Worm (Caenorhabditis elegans) whole organism, young adult: ENCODE measurements around the gene C14E2.3.

ENCODE experiments used
- B0019.2 ChIP-seq: fragments of 200-800 bp; sonication (Bioruptor generic); conservative IDR thresholded peaks from 2 replicates; pipeline ENCODE4 v1.3.6; 2022; ENCODE audit warnings: missing genetic modification reagents, missing genetic modification characterization, missing compliant biosample characterization
- B0035.1 ChIP-seq: sonication (generic microtip); optimal IDR thresholded peaks from 2 replicates; lab custom pipeline; 2016; ENCODE audit warnings: missing genetic modification characterization, mild to moderate bottlenecking, missing compliant biosample characterization, missing genotype, missing genetic modification reagents
- B0261.1 ChIP-seq: sonication (generic microtip); optimal IDR thresholded peaks from 2 replicates; lab custom pipeline; 2016; ENCODE audit warnings: mild to moderate bottlenecking, missing genetic modification characterization, moderate library complexity, missing compliant biosample characterization
- C06A6.2 ChIP-seq: fragments of 200-800 bp; sonication (Bioruptor generic); conservative IDR thresholded peaks from 2 replicates; pipeline ENCODE4 v1.3.6; 2022; ENCODE audit warnings: missing genetic modification characterization, missing compliant biosample characterization
- D2030.7 ChIP-seq: fragments of 200-800 bp; sonication (Bioruptor generic); IDR thresholded peaks from 2 replicates; pipeline ENCODE4 v1.3.6; 2022; ENCODE audit warnings: missing genetic modification reagents, missing genetic modification characterization, missing compliant biosample characterization
- F10E7.11 ChIP-seq: sonication (generic microtip); optimal IDR thresholded peaks from 2 replicates; lab custom pipeline; 2017; ENCODE audit warnings: mild to moderate bottlenecking, missing genetic modification characterization, moderate library complexity, missing compliant biosample characterization
- F22D6.2 ChIP-seq: sonication (generic microtip); optimal IDR thresholded peaks from 2 replicates; lab custom pipeline; 2016; ENCODE audit warnings: mild to moderate bottlenecking, missing genetic modification characterization, missing compliant biosample characterization
- F55B11.4 ChIP-seq: sonication (generic microtip); optimal IDR thresholded peaks from 2 replicates; lab custom pipeline; 2016; ENCODE audit warnings: missing compliant biosample characterization, missing genetic modification characterization, borderline replicate concordance; ENCODE audit not compliant: insufficient read depth
- T07F8.4 ChIP-seq: sonication (generic microtip); optimal IDR thresholded peaks from 2 replicates; lab custom pipeline; 2016; ENCODE audit warnings: mild to moderate bottlenecking, missing genetic modification characterization, moderate library complexity, missing compliant biosample characterization
- Y53F4B.3 ChIP-seq: fragments of 200-800 bp; sonication (Bioruptor generic); IDR thresholded peaks from 2 replicates; pipeline ENCODE4 v1.3.6; 2022; ENCODE audit warnings: missing genetic modification reagents, missing genetic modification characterization, missing compliant biosample characterization
- Y53G8AR.9 ChIP-seq: fragments of 200-800 bp; sonication (Bioruptor generic); conservative IDR thresholded peaks from 2 replicates; pipeline ENCODE4 v1.3.6; 2022; ENCODE audit warnings: missing genetic modification reagents, missing genetic modification characterization, missing compliant biosample characterization
- Y56A3A.18 ChIP-seq: fragments of 200-800 bp; sonication (Bioruptor generic); IDR thresholded peaks from 2 replicates; pipeline ENCODE4 v1.3.6; 2022; ENCODE audit warnings: missing genetic modification reagents, missing genetic modification characterization, missing compliant biosample characterization
- akir-1 ChIP-seq: fragments of 200-800 bp; sonication (Bioruptor generic); optimal IDR thresholded peaks from 2 replicates; lab custom pipeline; 2018; ENCODE audit warnings: mild to moderate bottlenecking, missing genetic modification characterization, moderate library complexity, missing compliant biosample characterization
- aptf-2 ChIP-seq: fragments of 200-800 bp; sonication (Bioruptor generic); conservative IDR thresholded peaks from 2 replicates; pipeline ENCODE4 v1.3.6; 2022; ENCODE audit warnings: missing genetic modification reagents, missing genetic modification characterization, missing compliant biosample characterization
- aptf-3 ChIP-seq: fragments of 200-800 bp; sonication (Bioruptor generic); IDR thresholded peaks from 2 replicates; pipeline ENCODE4 v1.3.6; 2022; ENCODE audit warnings: missing genetic modification characterization, missing compliant biosample characterization
- athp-1 ChIP-seq: sonication (generic microtip); optimal IDR thresholded peaks from 2 replicates; lab custom pipeline; 2017; ENCODE audit warnings: mild to moderate bottlenecking, missing genetic modification characterization, missing compliant biosample characterization
- ccch-3 ChIP-seq: fragments of 200-800 bp; sonication (Bioruptor generic); optimal IDR thresholded peaks from 2 replicates; lab custom pipeline; 2018; ENCODE audit warnings: mild to moderate bottlenecking, missing genetic modification characterization, missing compliant biosample characterization
- cebp-2 ChIP-seq: fragments of 200-800 bp; sonication (Bioruptor generic); IDR thresholded peaks from 2 replicates; pipeline ENCODE4 v1.3.6; 2022; ENCODE audit warnings: missing genetic modification characterization, missing compliant biosample characterization
- ceh-40 ChIP-seq: fragments of 200-800 bp; sonication (Bioruptor generic); IDR thresholded peaks from 2 replicates; pipeline ENCODE4 v1.3.6; 2022; ENCODE audit warnings: missing genetic modification characterization, missing compliant biosample characterization
- ceh-79 ChIP-seq: sonication (generic microtip); optimal IDR thresholded peaks from 2 replicates; lab custom pipeline; 2017; ENCODE audit warnings: mild to moderate bottlenecking, missing genetic modification characterization, missing compliant biosample characterization
- egrh-3 ChIP-seq: fragments of 200-800 bp; sonication (Bioruptor generic); IDR thresholded peaks from 2 replicates; pipeline ENCODE4 v1.3.6; 2022; ENCODE audit warnings: missing genetic modification reagents, missing genetic modification characterization, missing compliant biosample characterization
- him-1 ChIP-seq: sonication (generic microtip); optimal IDR thresholded peaks from 2 replicates; lab custom pipeline; 2016; ENCODE audit warnings: missing genotype, missing genetic modification reagents, missing genetic modification characterization, missing compliant biosample characterization
- hlh-12 ChIP-seq: sonication (generic microtip); optimal IDR thresholded peaks from 2 replicates; lab custom pipeline; 2016; ENCODE audit warnings: missing genetic modification characterization, missing compliant biosample characterization
- let-607 ChIP-seq, 2 experiments: fragments of 200-800 bp in 1 of 2; sonication (Bioruptor generic) in 1 of 2; sonication (generic microtip) in 1 of 2; optimal IDR thresholded peaks; 2 replicates each; lab custom pipeline; 2016 to 2018; ENCODE audit warnings: mild to moderate bottlenecking in 2 of 2, missing compliant biosample characterization in 2 of 2, missing genetic modification characterization in 2 of 2, moderate library complexity in 2 of 2, missing genotype in 1 of 2
- lin-54 ChIP-seq: fragments of 200-800 bp; sonication (Bioruptor generic); optimal IDR thresholded peaks from 2 replicates; lab custom pipeline; 2018; ENCODE audit warnings: mild to moderate bottlenecking, missing genetic modification characterization, missing compliant biosample characterization
- lsy-27 ChIP-seq: sonication (generic microtip); optimal IDR thresholded peaks from 2 replicates; lab custom pipeline; 2017; ENCODE audit warnings: missing genetic modification characterization, mild to moderate bottlenecking, missing compliant biosample characterization, antibody characterized with exemption, missing genotype, borderline replicate concordance; ENCODE audit not compliant: insufficient read depth
- madf-6 ChIP-seq: fragments of 200-800 bp; sonication (Bioruptor generic); IDR thresholded peaks from 2 replicates; pipeline ENCODE4 v1.3.6; 2022; ENCODE audit warnings: missing genetic modification reagents, missing genetic modification characterization, missing compliant biosample characterization
- mcd-1 ChIP-seq: fragments of 200-800 bp; sonication (Bioruptor generic); IDR thresholded peaks from 2 replicates; pipeline ENCODE4 v1.3.6; 2022; ENCODE audit warnings: missing genetic modification reagents, missing genetic modification characterization, missing compliant biosample characterization
- mel-28 ChIP-seq: sonication (generic microtip); optimal IDR thresholded peaks from 2 replicates; lab custom pipeline; 2016; ENCODE audit warnings: borderline replicate concordance, mild to moderate bottlenecking, missing genetic modification characterization, missing compliant biosample characterization
- mes-4 ChIP-seq: sonication (generic microtip); optimal IDR thresholded peaks from 2 replicates; lab custom pipeline; 2016; ENCODE audit warnings: missing genotype, missing genetic modification characterization, missing compliant biosample characterization
- nfya-2 ChIP-seq: fragments of 200-800 bp; sonication (Bioruptor generic); IDR thresholded peaks from 2 replicates; pipeline ENCODE4 v1.3.6; 2022; ENCODE audit warnings: missing genetic modification reagents, missing genetic modification characterization, missing compliant biosample characterization
- nfyb-1 ChIP-seq: fragments of 200-800 bp; sonication (Bioruptor generic); IDR thresholded peaks from 2 replicates; pipeline ENCODE4 v1.3.6; 2022; ENCODE audit warnings: missing genetic modification reagents, missing genetic modification characterization, missing compliant biosample characterization
- nhr-80 ChIP-seq: sonication (generic microtip); optimal IDR thresholded peaks from 2 replicates; lab custom pipeline; 2016; ENCODE audit warnings: missing genetic modification characterization, missing compliant biosample characterization
- nhr-90 ChIP-seq: sonication (generic microtip); optimal IDR thresholded peaks from 2 replicates; lab custom pipeline; 2016; ENCODE audit warnings: missing genotype, mild to moderate bottlenecking, missing genetic modification characterization, missing compliant biosample characterization
- pbrm-1 ChIP-seq: fragments of 200-800 bp; sonication (Bioruptor generic); IDR thresholded peaks from 2 replicates; pipeline ENCODE4 v1.3.6; 2022; ENCODE audit warnings: missing genetic modification reagents, missing genetic modification characterization, missing compliant biosample characterization
- pha-4 ChIP-seq: fragments of 150-350 bp; sonication (generic microtip); optimal IDR thresholded peaks from 2 replicates; lab custom pipeline; 2014; ENCODE audit warnings: missing biosample characterization, missing genetic modification reagents, missing genetic modification characterization
- rcor-1 ChIP-seq: fragments of 200-800 bp; sonication (Bioruptor generic); IDR thresholded peaks from 2 replicates; pipeline ENCODE4 v1.3.6; 2022; ENCODE audit warnings: missing genetic modification reagents, missing genetic modification characterization, missing compliant biosample characterization
- rec-8 ChIP-seq, 2 experiments: sonication (generic microtip); optimal IDR thresholded peaks; 2 replicates each; lab custom pipeline; 2016; ENCODE audit warnings: mild to moderate bottlenecking in 2 of 2, missing genetic modification characterization in 2 of 2, missing genetic modification reagents in 2 of 2, missing genotype in 2 of 2, missing biosample characterization in 1 of 2, missing compliant biosample characterization in 1 of 2, moderate library complexity in 1 of 2
- repo-1 ChIP-seq: sonication (generic microtip); optimal IDR thresholded peaks from 2 replicates; lab custom pipeline; 2017; ENCODE audit warnings: mild to moderate bottlenecking, missing genetic modification characterization, missing compliant biosample characterization
- snpc-1.1 ChIP-seq: sonication (generic microtip); optimal IDR thresholded peaks from 2 replicates; lab custom pipeline; 2017; ENCODE audit warnings: missing genetic modification characterization, mild to moderate bottlenecking, missing compliant biosample characterization, antibody characterized with exemption, moderate library complexity, missing genotype, missing genetic modification reagents; ENCODE audit not compliant: insufficient read depth
- snpc-1.3 ChIP-seq: sonication (generic microtip); optimal IDR thresholded peaks from 2 replicates; lab custom pipeline; 2017; ENCODE audit warnings: missing genetic modification characterization, mild to moderate bottlenecking, missing compliant biosample characterization, antibody characterized with exemption, moderate library complexity, missing genotype, missing genetic modification reagents; ENCODE audit not compliant: insufficient read depth
- snpc-3.4 ChIP-seq: sonication (generic microtip); optimal IDR thresholded peaks from 2 replicates; lab custom pipeline; 2017; ENCODE audit warnings: missing genetic modification characterization, mild to moderate bottlenecking, missing compliant biosample characterization, antibody characterized with exemption, moderate library complexity, missing genotype, missing genetic modification reagents
- zim-3 ChIP-seq: sonication (generic microtip); optimal IDR thresholded peaks from 2 replicates; lab custom pipeline; 2017; ENCODE audit warnings: mild to moderate bottlenecking, missing genetic modification characterization, moderate library complexity, missing compliant biosample characterization
- ztf-18 ChIP-seq: sonication (generic microtip); optimal IDR thresholded peaks from 2 replicates; lab custom pipeline; 2016; ENCODE audit warnings: missing genotype, mild to moderate bottlenecking, missing genetic modification characterization, missing compliant biosample characterization
- ztf-22 ChIP-seq: fragments of 200-800 bp; sonication (Bioruptor generic); optimal IDR thresholded peaks from 2 replicates; lab custom pipeline; 2018; ENCODE audit warnings: mild to moderate bottlenecking, missing genetic modification characterization, moderate library complexity, missing compliant biosample characterization
- ztf-28 ChIP-seq: fragments of 200-800 bp; sonication (Bioruptor generic); IDR thresholded peaks from 2 replicates; pipeline ENCODE4 v1.3.6; 2022; ENCODE audit warnings: missing genetic modification reagents, missing genetic modification characterization, missing compliant biosample characterization
- ztf-3 ChIP-seq: fragments of 200-800 bp; sonication (Bioruptor generic); optimal IDR thresholded peaks from 2 replicates; lab custom pipeline; 2018; ENCODE audit warnings: mild to moderate bottlenecking, missing genetic modification characterization, missing compliant biosample characterization

C14E2.3 gene

ce11 chrX:1858616-1859015 is 47.3 kb upstream of the C14E2.3 start (continued):
- no peak for TF ChIP-seq hlh-12 (tag; lab: Kevin White, UChicago)
- TF ChIP-seq aptf-3 (GFP tag; lab: Robert Waterston, UW) = no peak
- peak; percentile 24 for TF ChIP-seq snpc-1.3 (tag; lab: Kevin White, UChicago)
- no peak for TF ChIP-seq F55B11.4
- 0 out of 2 replicates have a peak, but pooled peaks have one; percentile 30 for TF ChIP-seq ztf-28 (GFP tag; lab: Robert Waterston, UW)
- peak; percentile 53 for TF ChIP-seq mel-28 (tag; lab: Kevin White, UChicago)
- TF ChIP-seq madf-6 (GFP tag; lab: Robert Waterston, UW) = peak; percentile 45; the same call in 1 of the 2 replicates
- TF ChIP-seq egrh-3 = peak; percentile 69
- peak; percentile 53 for TF ChIP-seq ztf-18 (tag; lab: Kevin White, UChicago)
- TF ChIP-seq mcd-1 = peak; percentile 60
- no peak for TF ChIP-seq ccch-3
- no peak for TF ChIP-seq athp-1 (tag; lab: Kevin White, UChicago)
- TF ChIP-seq cebp-2 = 0 out of 2 replicates have a peak, but pooled peaks have one; percentile 55
- TF ChIP-seq snpc-1.1 (tag; lab: Kevin White, UChicago) = peak; percentile 23
- peak in 1 of 2 experiments; percentile 50 for TF ChIP-seq let-607 (tag; optimal IDR thresholded peaks at IDR 0.05; lab: Kevin White, UChicago)
- TF ChIP-seq Y56A3A.18 (GFP tag; lab: Robert Waterston, UW) = peak; percentile 63; the same call in 1 of the 2 replicates
- TF ChIP-seq rcor-1 (GFP tag; lab: Robert Waterston, UW) = peak; percentile 84
- peak; percentile 27 for TF ChIP-seq snpc-3.4 (tag; lab: Kevin White, UChicago)
- TF ChIP-seq Y53G8AR.9 (GFP tag; lab: Robert Waterston, UW) = 0 out of 2 replicates have a peak, but pooled peaks have one; percentile 42
- TF ChIP-seq nhr-90 (tag; lab: Kevin White, UChicago) = peak; percentile 81
- no peak for TF ChIP-seq F22D6.2 (tag; lab: Kevin White, UChicago)
- TF ChIP-seq lin-54 (GFP tag; lab: Kevin White, UChicago) = peak; percentile 41
- TF ChIP-seq nfyb-1 (GFP tag; lab: Robert Waterston, UW) = 0 out of 2 replicates have a peak, but pooled peaks have one; percentile 50
- no peak for TF ChIP-seq ztf-22 (GFP tag; lab: Kevin White, UChicago)
- peak; percentile 67; the same call in 1 of the 2 replicates for TF ChIP-seq D2030.7
- TF ChIP-seq B0261.1 (tag; lab: Kevin White, UChicago) = peak; percentile 94
- peak; percentile 5 for TF ChIP-seq B0035.1 (tag; lab: Kevin White, UChicago)
- TF ChIP-seq ceh-79 = no peak
- no peak for TF ChIP-seq repo-1 (tag; lab: Kevin White, UChicago)
- no peak for TF ChIP-seq zim-3 (tag; lab: Kevin White, UChicago)
- no peak for TF ChIP-seq pha-4 (tag; lab: Kevin White, UChicago)
- TF ChIP-seq B0019.2 (GFP tag; lab: Robert Waterston, UW) = no peak
- TF ChIP-seq lsy-27 = no peak
- peak; percentile 60 for TF ChIP-seq T07F8.4 (tag; lab: Kevin White, UChicago)
- peak in 1 of 2 experiments; percentile 8 for TF ChIP-seq rec-8 (tag; optimal IDR thresholded peaks at IDR 0.05; lab: Kevin White, UChicago)
- TF ChIP-seq aptf-2 (GFP tag; lab: Robert Waterston, UW) = 0 out of 2 replicates have a peak, but pooled peaks have one; percentile 27
- peak; percentile 74 for TF ChIP-seq him-1 (tag; lab: Kevin White, UChicago)
- TF ChIP-seq ceh-40 (GFP tag; lab: Robert Waterston, UW) = 0 out of 2 replicates have a peak, but pooled peaks have one; percentile 12
- TF ChIP-seq nfya-2 (GFP tag; lab: Robert Waterston, UW) = no peak
- peak; percentile 43 for TF ChIP-seq mes-4 (tag; lab: Kevin White, UChicago)
- no peak for TF ChIP-seq ztf-3 (GFP tag; lab: Kevin White, UChicago)
- TF ChIP-seq pbrm-1 (GFP tag; lab: Robert Waterston, UW) = peak; percentile 82
- no peak; the same call in 1 of the 2 replicates for TF ChIP-seq C06A6.2 (GFP tag; lab: Robert Waterston, UW)
- TF ChIP-seq F10E7.11 = no peak
- TF ChIP-seq Y53F4B.3 (GFP tag; lab: Robert Waterston, UW) = peak; percentile 11; the same call in 1 of the 2 replicates
- TF ChIP-seq nhr-80 (tag; lab: Kevin White, UChicago) = peak; percentile 35
- TF ChIP-seq akir-1 (GFP tag; lab: Kevin White, UChicago) = no peak
